Fruit fly (Drosophila melanogaster) whole organism, pupa: ENCODE results near the gene RpS27A.

Source experiments
- CG10348 ChIP-seq: fragments of 200-800 bp; sonication (Bioruptor generic); IDR thresholded peaks from 2 replicates; pipeline ENCODE4 v1.3.6; 2022; ENCODE audit warnings: missing biosample characterization, missing genetic modification characterization
- CG12605 ChIP-seq: fragments of 200-800 bp; sonication (Bioruptor generic); IDR thresholded peaks from 2 replicates; pipeline ENCODE4 v1.3.6; 2022; ENCODE audit warnings: missing biosample characterization, missing genetic modification characterization
- CG13204 ChIP-seq: fragments of 200-800 bp; sonication (Bioruptor generic); optimal IDR thresholded peaks from 2 replicates; lab custom pipeline; 2018; ENCODE audit warnings: missing biosample characterization, mild to moderate bottlenecking, missing genetic modification characterization, moderate library complexity
- CG14655 ChIP-seq: fragments of 200-800 bp; sonication (Bioruptor generic); optimal IDR thresholded peaks from 3 replicates; lab custom pipeline; 2017; ENCODE audit warnings: mild to moderate bottlenecking, missing biosample characterization, missing genetic modification reagents, missing genetic modification characterization
- CG15710 ChIP-seq: fragments of 200-800 bp; sonication (Bioruptor generic); optimal IDR thresholded peaks from 2 replicates; lab custom pipeline; 2018; ENCODE audit warnings: missing biosample characterization, mild to moderate bottlenecking, missing genetic modification characterization, moderate library complexity
- CG17806 ChIP-seq: fragments of 200-800 bp; sonication (Bioruptor generic); optimal IDR thresholded peaks from 2 replicates; lab custom pipeline; 2018; ENCODE audit warnings: missing biosample characterization, mild to moderate bottlenecking, missing genetic modification characterization, moderate library complexity
- CG32121 ChIP-seq: fragments of 200-800 bp; sonication (Bioruptor generic); IDR thresholded peaks from 2 replicates; pipeline ENCODE4 v1.3.6; 2022; ENCODE audit warnings: missing biosample characterization, missing genetic modification characterization
- CG34367 ChIP-seq: fragments of 200-800 bp; sonication (Bioruptor generic); optimal IDR thresholded peaks from 2 replicates; lab custom pipeline; 2018; ENCODE audit warnings: missing biosample characterization, mild to moderate bottlenecking, missing genetic modification characterization
- CG4496 ChIP-seq: fragments of 200-800 bp; sonication (Bioruptor generic); IDR thresholded peaks from 3 replicates; pipeline ENCODE4 v1.3.6; 2022; ENCODE audit warnings: missing biosample characterization, missing genetic modification characterization
- CG8159 ChIP-seq: fragments of 200-800 bp; sonication (Bioruptor generic); optimal IDR thresholded peaks from 3 replicates; lab custom pipeline; 2018; ENCODE audit warnings: missing biosample characterization, mild to moderate bottlenecking, missing genetic modification characterization, moderate library complexity
- CG8301 ChIP-seq: fragments of 200-800 bp; sonication (Bioruptor generic); optimal IDR thresholded peaks from 2 replicates; lab custom pipeline; 2018; ENCODE audit warnings: missing biosample characterization, mild to moderate bottlenecking, missing genetic modification characterization
- CG9948 ChIP-seq: fragments of 200-800 bp; sonication (Bioruptor generic); optimal IDR thresholded peaks from 2 replicates; lab custom pipeline; 2018; ENCODE audit warnings: missing biosample characterization, mild to moderate bottlenecking, missing genetic modification characterization, moderate library complexity
- D1 ChIP-seq: fragments of 200-800 bp; sonication (Bioruptor generic); optimal IDR thresholded peaks from 2 replicates; lab custom pipeline; 2018; ENCODE audit warnings: missing biosample characterization, mild to moderate bottlenecking, missing genetic modification characterization, moderate library complexity
- EcR ChIP-seq: fragments of 200-800 bp; sonication (Bioruptor generic); optimal IDR thresholded peaks from 3 replicates; lab custom pipeline; 2019; ENCODE audit warnings: missing biosample characterization, missing genetic modification characterization, mild to moderate bottlenecking, moderate library complexity, missing genetic modification reagents
- Ets98B ChIP-seq: fragments of 200-800 bp; sonication (Bioruptor generic); IDR thresholded peaks from 2 replicates; pipeline ENCODE4 v1.3.6; 2022; ENCODE audit warnings: missing biosample characterization, missing genetic modification characterization
- Pif1A ChIP-seq: fragments of 200-800 bp; sonication (Bioruptor generic); optimal IDR thresholded peaks from 3 replicates; lab custom pipeline; 2016; ENCODE audit warnings: missing biosample characterization, missing genetic modification characterization
- Pif1B ChIP-seq: fragments of 200-800 bp; sonication (Bioruptor generic); optimal IDR thresholded peaks from 3 replicates; lab custom pipeline; 2016; ENCODE audit warnings: missing biosample characterization, missing genetic modification characterization
- Snoo ChIP-seq: fragments of 200-800 bp; sonication (Bioruptor generic); optimal IDR thresholded peaks from 3 replicates; lab custom pipeline; 2017; ENCODE audit warnings: missing biosample characterization, mild to moderate bottlenecking, missing genetic modification characterization, inconsistent platforms
- fd96Ca ChIP-seq: fragments of 200-800 bp; sonication (Bioruptor generic); IDR thresholded peaks from 3 replicates; pipeline ENCODE4 v1.3.6; 2022; ENCODE audit warnings: missing biosample characterization, missing genetic modification characterization
- gl ChIP-seq: fragments of 200-800 bp; sonication (Bioruptor generic); optimal IDR thresholded peaks from 2 replicates; lab custom pipeline; 2018; ENCODE audit warnings: missing biosample characterization, mild to moderate bottlenecking, missing genetic modification characterization
- rn ChIP-seq: fragments of 200-800 bp; sonication (Bioruptor generic); IDR thresholded peaks from 2 replicates; pipeline ENCODE4 v1.3.6; 2022; ENCODE audit warnings: missing biosample characterization, missing genetic modification characterization

RpS27A gene

DNA sequence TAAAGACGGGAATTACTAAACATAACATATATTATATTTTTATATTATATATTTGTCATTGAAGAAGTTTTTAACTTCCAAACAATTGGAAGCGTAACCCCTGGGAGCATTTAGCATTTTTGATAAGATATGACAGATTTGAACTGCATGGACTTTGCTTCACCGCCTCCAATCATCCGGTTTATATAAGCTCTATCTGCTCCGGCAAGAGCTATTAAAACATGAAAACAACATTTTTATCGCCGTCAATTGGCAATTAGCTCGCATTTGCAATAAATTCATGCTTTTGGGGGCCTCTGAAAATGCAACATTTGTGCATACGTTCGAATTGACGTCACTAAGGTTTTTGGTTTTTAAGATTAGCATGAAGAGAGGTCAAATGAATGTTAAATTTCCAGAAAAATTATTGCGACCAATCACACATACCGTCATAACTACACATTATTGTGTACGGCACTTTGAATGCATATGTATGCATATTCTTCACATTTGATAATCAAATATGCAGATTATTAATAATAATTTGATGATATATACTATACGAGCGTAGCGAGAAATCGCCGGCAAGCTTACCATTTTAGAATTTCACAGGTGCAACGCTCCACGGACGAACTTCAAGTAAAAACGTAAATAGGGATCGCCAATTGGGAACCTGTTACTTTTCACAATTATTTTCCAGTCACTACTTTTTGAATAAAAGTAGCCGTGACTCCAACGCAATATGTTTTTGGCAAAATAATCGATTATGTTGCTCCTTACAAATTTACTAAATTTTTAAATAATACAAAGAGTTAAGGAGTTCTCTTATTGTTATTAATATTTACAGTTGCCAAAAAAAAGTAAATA lies 12.3 kb upstream of the RpS27A start, which contains the start of gene Mdh1:
Gene Mdh1 (minus strand): TSS at position 691 of the 846 bp plus-strand sequence.
- TF ChIP-seq CG12605 (GFP tag; lab: Robert Waterston, UW) (no peak), D1 (no peak), CG10348 (GFP tag; lab: Robert Waterston, UW) (no peak), Ets98B (GFP tag; lab: Robert Waterston, UW) (no peak), EcR (GFP tag; lab: Kevin White, UChicago) (peak; percentile 20), Snoo (no peak)

DNA sequence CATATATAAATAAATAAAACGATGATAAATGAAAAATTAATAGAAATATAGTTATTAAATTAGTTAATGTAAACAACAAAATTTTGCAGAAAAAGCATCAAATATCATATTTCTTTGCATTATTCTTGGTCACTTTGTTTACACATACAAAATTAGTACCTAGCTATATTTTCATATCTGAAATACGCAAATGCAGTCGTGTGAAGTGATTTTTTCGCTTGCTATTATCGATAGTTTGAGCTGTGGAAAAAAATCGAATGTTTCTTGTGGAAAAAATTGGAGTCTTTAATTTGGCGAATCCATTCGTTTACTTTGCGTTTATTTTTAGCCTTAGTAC lies 11.7 kb upstream of the RpS27A start, which contains the start of gene Cnot4:
Gene Cnot4 (plus strand): TSS at position 229 of the 337 bp plus-strand sequence.
- TF ChIP-seq CG15710 (tag; lab: Kevin White, UChicago) (no peak), CG17806 (tag; lab: Kevin White, UChicago) (no peak), Pif1A (GFP tag; lab: Kevin White, UChicago) (no peak), Pif1B (GFP tag; lab: Kevin White, UChicago) (no peak), CG14655 (no peak), CG13204 (GFP tag; lab: Kevin White, UChicago) (no peak), CG12605 (GFP tag; lab: Robert Waterston, UW) (no peak), CG10348 (GFP tag; lab: Robert Waterston, UW) (no peak), CG8159 (tag; lab: Kevin White, UChicago) (no peak), Ets98B (GFP tag; lab: Robert Waterston, UW) (no peak), gl (tag; lab: Kevin White, UChicago) (no peak), CG8301 (tag; lab: Kevin White, UChicago) (no peak), rn (GFP tag; lab: Robert Waterston, UW) (no peak), Snoo (no peak), CG4496 (GFP tag; lab: Robert Waterston, UW) (no peak), fd96Ca (GFP tag; lab: Robert Waterston, UW) (no peak), CG32121 (GFP tag; lab: Robert Waterston, UW) (no peak)
- TF ChIP-seq, all 21 proteins: peak for 0

DNA sequence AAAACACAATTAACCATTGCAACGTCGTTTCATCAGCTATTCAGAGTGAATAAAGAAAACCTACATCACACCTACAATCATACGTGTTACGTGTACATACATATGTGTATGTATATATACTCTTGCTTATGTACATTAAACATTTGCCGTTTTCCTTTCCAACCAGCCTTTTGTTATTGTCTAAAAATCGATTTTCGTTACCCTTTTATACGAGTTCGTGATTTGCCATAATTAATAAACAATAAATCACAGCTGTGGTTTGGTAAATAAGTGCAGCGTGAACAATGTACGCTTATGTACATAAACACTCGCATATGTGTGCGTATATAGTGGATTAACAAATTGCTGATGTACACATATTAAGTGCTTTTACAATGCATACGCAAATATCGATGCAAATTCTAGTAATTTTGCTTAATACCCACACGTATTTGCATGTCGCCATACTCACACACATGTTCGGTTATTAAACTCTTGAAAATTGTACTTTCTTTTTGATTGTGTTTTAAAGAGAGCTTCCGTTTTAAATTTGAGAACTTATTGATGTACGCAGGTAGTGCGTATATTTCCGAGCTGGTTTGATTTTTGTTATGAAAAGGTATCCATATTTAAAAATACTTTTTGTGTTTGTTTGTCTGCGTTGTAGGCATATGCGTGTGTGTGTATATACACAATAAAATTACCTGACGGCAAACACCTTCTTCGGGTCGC lies 11.1 kb upstream of the RpS27A start:
- TF ChIP-seq Pif1B (GFP tag; lab: Kevin White, UChicago) (peak; percentile 28), EcR (GFP tag; lab: Kevin White, UChicago) (peak; percentile 41), Snoo (no peak)
- TF ChIP-seq, all 21 proteins: peak for 2

DNA sequence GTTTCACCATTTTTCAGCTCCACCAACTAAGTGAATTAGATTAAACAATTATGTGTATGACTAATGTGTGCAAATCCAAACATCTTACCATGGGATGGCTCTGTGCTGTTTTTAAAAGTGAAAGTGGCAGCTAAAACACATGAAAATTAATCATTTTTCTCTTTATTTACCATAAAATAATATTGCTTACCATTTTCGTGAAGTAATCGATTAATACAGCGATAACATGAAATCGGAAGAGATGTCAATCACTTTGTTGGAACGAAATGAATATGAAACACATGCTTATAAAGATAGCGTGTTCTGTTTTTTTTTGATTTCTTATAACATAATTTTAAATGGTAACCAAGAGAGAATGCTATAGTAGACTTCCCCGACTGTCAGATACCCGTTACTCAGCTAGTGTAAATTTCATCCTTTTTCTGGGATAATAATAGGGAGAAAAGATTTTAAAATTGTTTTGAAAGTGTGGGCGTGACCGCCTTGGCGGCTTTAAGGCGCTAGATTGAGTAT lies 4.3 kb upstream of the RpS27A start:
- no peak for TF ChIP-seq D1
- TF ChIP-seq CG15710 (tag; lab: Kevin White, UChicago), result no peak
- TF ChIP-seq CG12605 (GFP tag; lab: Robert Waterston, UW), result no peak
- TF ChIP-seq CG10348 (GFP tag; lab: Robert Waterston, UW), result no peak
- TF ChIP-seq CG34367 (tag; lab: Kevin White, UChicago), result no peak
- TF ChIP-seq CG17806 (tag; lab: Kevin White, UChicago), result no peak
- TF ChIP-seq CG9948 (tag; lab: Kevin White, UChicago), result no peak
- TF ChIP-seq Pif1A (GFP tag; lab: Kevin White, UChicago), result no peak
- TF ChIP-seq CG14655, result no peak

DNA sequence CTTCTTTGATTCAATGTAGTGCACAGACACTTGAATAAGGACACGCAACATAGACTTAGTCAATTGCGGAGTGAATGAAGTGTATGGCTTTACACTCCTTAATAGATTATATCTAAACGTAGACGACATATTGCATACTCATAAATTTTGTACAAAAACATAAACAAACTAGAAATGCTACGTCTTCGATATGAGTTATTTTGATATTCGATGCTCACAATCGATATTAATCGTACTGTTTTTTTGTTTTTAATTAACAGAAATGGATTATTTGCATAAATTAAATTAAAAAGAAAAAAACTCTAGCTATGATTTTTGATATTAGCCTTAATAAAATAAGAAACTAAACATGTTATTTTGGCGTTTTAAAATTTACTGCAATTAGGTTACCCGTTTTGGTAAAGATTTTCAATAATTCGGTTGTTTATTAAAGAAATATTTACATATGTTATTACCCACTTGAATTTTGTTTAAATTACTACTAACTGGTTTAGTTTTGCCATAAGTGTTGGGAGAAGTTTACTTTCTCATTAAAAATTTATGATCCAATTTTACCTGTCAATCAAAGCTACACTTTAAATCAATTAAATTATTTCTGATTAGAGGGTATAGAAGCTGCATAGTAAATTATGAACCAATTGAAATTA lies 3.0 kb upstream of the RpS27A start, which contains the start of the genes CG17768, LSm-4 and Ir31a:
Gene CG17768 (minus strand): TSS at position 196 of the 647 bp plus-strand sequence.
Gene LSm-4 (minus strand): TSS at position 196 of the 647 bp plus-strand sequence.
Gene Ir31a (plus strand): TSS at position 558 of the 647 bp plus-strand sequence.
- TF ChIP-seq rn (GFP tag; lab: Robert Waterston, UW) (no peak), gl (tag; lab: Kevin White, UChicago) (no peak), CG34367 (tag; lab: Kevin White, UChicago) (no peak), CG13204 (GFP tag; lab: Kevin White, UChicago) (no peak), EcR (GFP tag; lab: Kevin White, UChicago) (no peak), CG10348 (GFP tag; lab: Robert Waterston, UW) (no peak), CG8301 (tag; lab: Kevin White, UChicago) (no peak), Pif1B (GFP tag; lab: Kevin White, UChicago) (no peak)
